Worm (Caenorhabditis elegans) whole organism, young adult: ENCODE results near the gene algn-1.

Experiments
- C17E4.6 ChIP-seq: fragments of 200-800 bp; sonication (Bioruptor generic); IDR thresholded peaks from 2 replicates; pipeline ENCODE4 v1.3.6; 2022; ENCODE audit warnings: missing genetic modification reagents, missing genetic modification characterization, missing compliant biosample characterization
- F10E7.11 ChIP-seq: sonication (generic microtip); optimal IDR thresholded peaks from 2 replicates; lab custom pipeline; 2017; ENCODE audit warnings: mild to moderate bottlenecking, missing genetic modification characterization, moderate library complexity, missing compliant biosample characterization
- F39B2.1 ChIP-seq: fragments of 200-800 bp; sonication (Bioruptor generic); IDR thresholded peaks from 2 replicates; pipeline ENCODE4 v1.3.6; 2022; ENCODE audit warnings: missing genetic modification reagents, missing genetic modification characterization, missing compliant biosample characterization
- ccch-3 ChIP-seq: fragments of 200-800 bp; sonication (Bioruptor generic); optimal IDR thresholded peaks from 2 replicates; lab custom pipeline; 2018; ENCODE audit warnings: mild to moderate bottlenecking, missing genetic modification characterization, missing compliant biosample characterization
- dox-1 ChIP-seq: fragments of 200-800 bp; sonication (Bioruptor generic); IDR thresholded peaks from 2 replicates; pipeline ENCODE4 v1.3.6; 2022; ENCODE audit warnings: missing genetic modification reagents, missing genetic modification characterization, missing compliant biosample characterization
- let-526 ChIP-seq: fragments of 200-800 bp; sonication (Bioruptor generic); IDR thresholded peaks from 2 replicates; pipeline ENCODE4 v1.3.6; 2022; ENCODE audit warnings: missing genetic modification reagents, missing genetic modification characterization, missing compliant biosample characterization
- nfya-1 ChIP-seq: sonication (generic microtip); optimal IDR thresholded peaks from 2 replicates; lab custom pipeline; 2017; ENCODE audit warnings: antibody characterized with exemption, missing compliant biosample characterization, missing genetic modification characterization, borderline replicate concordance; ENCODE audit not compliant: insufficient read depth
- snpc-4 ChIP-seq, 5 experiments: fragments of 150-350 bp in 1 of 5; sonication (generic microtip) in 4 of 5; optimal IDR thresholded peaks; 2 replicates each; lab custom pipeline; 2014 to 2018; ENCODE audit warnings: missing genetic modification characterization in 5 of 5, missing biosample characterization in 3 of 5, antibody characterized with exemption in 2 of 5, mild to moderate bottlenecking in 2 of 5, missing compliant biosample characterization in 2 of 5, missing genotype in 2 of 5, moderate library complexity in 2 of 5, missing genetic modification reagents in 1 of 5
- tbx-9 ChIP-seq: sonication (generic microtip); optimal IDR thresholded peaks from 2 replicates; lab custom pipeline; 2016; ENCODE audit warnings: borderline replicate concordance, missing genetic modification characterization, inconsistent platforms, missing compliant biosample characterization
- tlf-1 ChIP-seq: fragments of 200-800 bp; sonication (Bioruptor generic); optimal IDR thresholded peaks from 2 replicates; lab custom pipeline; 2018; ENCODE audit warnings: mild to moderate bottlenecking, missing genetic modification characterization, missing compliant biosample characterization
- unc-62 ChIP-seq: fragments of 150-350 bp; optimal IDR thresholded peaks from 2 replicates; lab custom pipeline; 2014; ENCODE audit warnings: missing biosample characterization, missing genetic modification reagents, missing genetic modification characterization

ce11 chrIII:6499102-6499501 lies 39.2 kb downstream of the algn-1 start:
- no peak for TF ChIP-seq snpc-4 (GFP tag; optimal IDR thresholded peaks at IDR 0.05; lab: Kevin White, UChicago)
- TF ChIP-seq snpc-4 (tag; optimal IDR thresholded peaks at IDR 0.05; lab: Kevin White, UChicago) = no peak
- TF ChIP-seq let-526 (GFP tag; lab: Robert Waterston, UW) = no peak
- TF ChIP-seq tbx-9 (tag; lab: Kevin White, UChicago) = no peak
- TF ChIP-seq tlf-1 = no peak
- no peak for TF ChIP-seq F10E7.11
- TF ChIP-seq nfya-1 = no peak
- no peak for TF ChIP-seq ccch-3 (GFP tag; lab: Kevin White, UChicago)
- no peak for TF ChIP-seq F39B2.1
- TF ChIP-seq unc-62 (GFP tag; lab: Kevin White, UChicago) = no peak
- TF ChIP-seq dox-1 (GFP tag; lab: Robert Waterston, UW) = no peak
- no peak for TF ChIP-seq C17E4.6 (GFP tag; lab: Robert Waterston, UW)
